Worm (Caenorhabditis elegans) whole organism, early embryonic: Measurements from ENCODE around the gene mab-10.

Experiments
- F13C5.2 ChIP-seq: sonication (generic microtip); optimal IDR thresholded peaks from 2 replicates; lab custom pipeline; 2017; ENCODE audit warnings: mild to moderate bottlenecking, missing genetic modification characterization, inconsistent platforms, missing compliant biosample characterization
- ets-7 ChIP-seq: sonication (generic microtip); optimal IDR thresholded peaks from 2 replicates; lab custom pipeline; 2016; ENCODE audit warnings: missing genotype, missing genetic modification characterization, missing compliant biosample characterization
- flt-1 ChIP-seq: fragments of 200-800 bp; sonication (Bioruptor generic); IDR thresholded peaks from 2 replicates; pipeline ENCODE4 v1.3.6; 2022; ENCODE audit warnings: missing genetic modification characterization, missing compliant biosample characterization
- hmbx-1 ChIP-seq: sonication (generic microtip); optimal IDR thresholded peaks from 2 replicates; lab custom pipeline; 2016; ENCODE audit warnings: mild to moderate bottlenecking, missing genetic modification characterization, missing compliant biosample characterization
- hnd-1 ChIP-seq: sonication (generic microtip); optimal IDR thresholded peaks from 2 replicates; lab custom pipeline; 2016; ENCODE audit warnings: missing genetic modification characterization, missing compliant biosample characterization
- pes-1 ChIP-seq: fragments of 200-800 bp; sonication (Bioruptor generic); IDR thresholded peaks from 2 replicates; pipeline ENCODE4 v1.3.6; 2022; ENCODE audit warnings: missing genetic modification reagents, missing genetic modification characterization, missing compliant biosample characterization
- scrt-1 ChIP-seq: fragments of 200-800 bp; sonication (Bioruptor generic); IDR thresholded peaks from 2 replicates; pipeline ENCODE4 v1.3.6; 2022; ENCODE audit warnings: missing genetic modification characterization, missing compliant biosample characterization
- sea-1 ChIP-seq: fragments of 200-800 bp; sonication (Bioruptor generic); conservative IDR thresholded peaks from 2 replicates; pipeline ENCODE4 v1.3.6; 2022; ENCODE audit warnings: missing genetic modification characterization, missing compliant biosample characterization
- tbx-11 ChIP-seq: fragments of 200-800 bp; sonication (Bioruptor generic); IDR thresholded peaks from 2 replicates; pipeline ENCODE4 v1.3.6; 2022; ENCODE audit warnings: missing genetic modification characterization, missing compliant biosample characterization

ce11 chrII:10523583-10523982 lies 4.3 kb upstream of the mab-10 start, which contains the start of gene F59B10.5:
- TF ChIP-seq hmbx-1 (tag; lab: Kevin White, UChicago) (no peak), flt-1 (GFP tag; lab: Robert Waterston, UW) (no peak), sea-1 (GFP tag; lab: Robert Waterston, UW) (no peak), ets-7 (tag; lab: Kevin White, UChicago) (no peak), hnd-1 (tag; lab: Kevin White, UChicago) (no peak), F13C5.2 (tag; lab: Kevin White, UChicago) (no peak), scrt-1 (GFP tag; lab: Robert Waterston, UW) (no peak), pes-1 (GFP tag; lab: Robert Waterston, UW) (no peak), tbx-11 (GFP tag; lab: Robert Waterston, UW) (no peak)
